Worm (Caenorhabditis elegans) whole organism, young adult: ENCODE measurements around the gene dhc-4.

Experiments
- C06A6.2 ChIP-seq: fragments of 200-800 bp; sonication (Bioruptor generic); conservative IDR thresholded peaks from 2 replicates; pipeline ENCODE4 v1.3.6; 2022; ENCODE audit warnings: missing genetic modification characterization, missing compliant biosample characterization
- Y53G8AR.9 ChIP-seq: fragments of 200-800 bp; sonication (Bioruptor generic); conservative IDR thresholded peaks from 2 replicates; pipeline ENCODE4 v1.3.6; 2022; ENCODE audit warnings: missing genetic modification reagents, missing genetic modification characterization, missing compliant biosample characterization
- dpl-1 ChIP-seq: fragments of 150-350 bp; optimal IDR thresholded peaks from 2 replicates; lab custom pipeline; 2014; ENCODE audit warnings: missing biosample characterization, missing genetic modification reagents, missing genetic modification characterization
- madf-3 ChIP-seq: fragments of 200-800 bp; sonication (Bioruptor generic); IDR thresholded peaks from 2 replicates; pipeline ENCODE4 v1.3.6; 2022; ENCODE audit warnings: missing genetic modification reagents, missing genetic modification characterization, missing compliant biosample characterization
- snpc-1.3 ChIP-seq: sonication (generic microtip); optimal IDR thresholded peaks from 2 replicates; lab custom pipeline; 2017; ENCODE audit warnings: missing genetic modification characterization, mild to moderate bottlenecking, missing compliant biosample characterization, antibody characterized with exemption, moderate library complexity, missing genotype, missing genetic modification reagents; ENCODE audit not compliant: insufficient read depth
- ztf-25 ChIP-seq: fragments of 200-800 bp; sonication (Bioruptor generic); IDR thresholded peaks from 2 replicates; pipeline ENCODE4 v1.3.6; 2022; ENCODE audit warnings: missing genetic modification reagents, missing genetic modification characterization, missing compliant biosample characterization

DNA sequence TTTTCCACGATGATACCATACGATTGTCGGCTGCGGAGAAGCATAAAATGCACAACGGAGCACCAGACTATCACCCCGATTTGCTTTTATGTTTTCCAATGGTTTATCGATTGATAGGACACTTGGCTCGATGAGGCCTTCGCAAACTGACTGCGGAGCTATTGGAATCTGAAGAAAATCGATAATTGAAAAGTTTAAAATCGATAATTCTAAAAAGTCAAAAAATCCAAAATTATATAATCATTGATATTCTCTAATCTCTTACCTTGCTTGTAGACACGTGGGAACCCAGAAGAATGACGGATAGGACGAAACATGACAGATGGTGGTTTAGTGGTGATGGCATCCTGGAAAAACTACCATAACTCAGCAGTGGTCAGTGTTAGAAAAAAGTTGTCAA, 16.6 kb upstream of the dhc-4 start, which contains the start of gene zig-5:
- TF ChIP-seq ztf-25 (GFP tag; lab: Robert Waterston, UW): no peak
- no peak for TF ChIP-seq dpl-1 (GFP tag; lab: Kevin White, UChicago)
- TF ChIP-seq Y53G8AR.9 (GFP tag; lab: Robert Waterston, UW): no peak
- TF ChIP-seq snpc-1.3 (tag; lab: Kevin White, UChicago): no peak
- no peak for TF ChIP-seq C06A6.2 (GFP tag; lab: Robert Waterston, UW)
- TF ChIP-seq madf-3 (GFP tag; lab: Robert Waterston, UW): no peak
